Worm (Caenorhabditis elegans): ENCODE measurements around the gene T11G6.3.

Gene T11G6.3

DNA sequence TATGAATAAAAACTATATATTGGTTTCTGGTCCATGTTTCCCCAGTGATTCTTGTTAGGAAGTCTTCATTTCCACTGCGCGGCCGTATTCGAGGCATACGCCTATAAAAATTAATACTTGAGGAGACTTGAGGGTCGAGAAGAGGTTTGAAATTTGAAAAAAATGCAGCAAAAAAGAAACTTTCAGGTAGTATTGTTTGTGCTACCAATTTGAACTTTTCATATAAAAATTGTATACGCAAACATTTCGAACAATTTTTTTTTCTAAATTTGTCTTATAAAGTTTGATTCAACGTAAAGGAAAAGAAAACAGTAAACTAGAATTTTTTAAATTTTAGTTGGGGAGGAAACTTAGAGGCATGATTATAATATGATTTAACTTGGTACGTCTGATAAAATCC is 3.2 kb downstream of the T11G6.3 start, which contains the start of gene T11G6.4:
TSS of gene T11G6.4 (minus strand) at position 101 of the 400 bp plus-strand sequence.
- TF ChIP-seq hmg-4 (GFP tag; optimal IDR thresholded peaks at IDR 0.05): no peak
- no peak for TF ChIP-seq sea-1 (GFP tag; conservative IDR thresholded peaks at IDR 0.05)
- TF ChIP-seq ama-1 (optimal IDR thresholded peaks at IDR 0.05): no peak
- no peak for TF ChIP-seq flt-1 (GFP tag; IDR thresholded peaks at IDR 0.05)
- TF ChIP-seq B0310.2 (tag; optimal IDR thresholded peaks at IDR 0.05): no peak
- no peak for TF ChIP-seq ceh-36 (tag; optimal IDR thresholded peaks at IDR 0.05)
- no peak for TF ChIP-seq scrt-1 (GFP tag; IDR thresholded peaks at IDR 0.05)
- no peak for TF ChIP-seq pes-1 (GFP tag; IDR thresholded peaks at IDR 0.05)
- no peak for TF ChIP-seq aly-1 (tag; optimal IDR thresholded peaks at IDR 0.05)
- TF ChIP-seq tra-4 (tag; optimal IDR thresholded peaks at IDR 0.05): no peak
- no peak for TF ChIP-seq F13C5.2 (tag; optimal IDR thresholded peaks at IDR 0.05)
- no peak for TF ChIP-seq ceh-13 (GFP tag; optimal IDR thresholded peaks at IDR 0.05)
- no peak for TF ChIP-seq tbx-11 (GFP tag; IDR thresholded peaks at IDR 0.05)
- TF ChIP-seq tbx-37 (GFP tag; conservative IDR thresholded peaks at IDR 0.05): no peak
- no peak for TF ChIP-seq hnd-1 (tag; optimal IDR thresholded peaks at IDR 0.05)
- no peak for TF ChIP-seq hmbx-1 (tag; optimal IDR thresholded peaks at IDR 0.05)
- no peak for TF ChIP-seq ets-7 (tag; optimal IDR thresholded peaks at IDR 0.05)

DNA sequence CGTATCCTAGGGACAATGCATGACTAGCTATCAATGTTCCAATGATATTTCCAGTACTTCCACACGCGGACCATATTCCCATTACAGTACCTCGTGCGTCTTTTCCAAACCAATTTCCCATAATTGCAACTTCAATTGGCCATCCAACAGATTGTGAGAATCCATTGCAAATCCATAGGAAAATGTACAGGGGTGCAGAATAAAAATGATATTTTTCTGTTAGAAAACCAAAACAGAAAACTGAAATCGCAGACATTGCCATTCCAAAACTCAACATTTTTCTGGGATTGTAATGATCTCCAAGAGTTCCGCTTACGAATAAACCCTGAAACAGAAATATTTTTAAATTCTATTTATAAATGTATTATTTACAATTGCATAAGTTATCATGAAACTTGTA is 3.9 kb downstream of the T11G6.3 start:
- TF ChIP-seq aly-1 (tag; optimal IDR thresholded peaks at IDR 0.05) (no peak), ets-7 (tag; optimal IDR thresholded peaks at IDR 0.05) (no peak), B0310.2 (tag; optimal IDR thresholded peaks at IDR 0.05) (no peak), F13C5.2 (tag; optimal IDR thresholded peaks at IDR 0.05) (no peak), pes-1 (GFP tag; IDR thresholded peaks at IDR 0.05) (no peak), ceh-36 (tag; optimal IDR thresholded peaks at IDR 0.05) (no peak), hnd-1 (tag; optimal IDR thresholded peaks at IDR 0.05) (no peak), sea-1 (GFP tag; conservative IDR thresholded peaks at IDR 0.05) (no peak), hmbx-1 (tag; optimal IDR thresholded peaks at IDR 0.05) (no peak), tbx-37 (GFP tag; conservative IDR thresholded peaks at IDR 0.05) (no peak), scrt-1 (GFP tag; IDR thresholded peaks at IDR 0.05) (no peak), flt-1 (GFP tag; IDR thresholded peaks at IDR 0.05) (no peak), ceh-13 (GFP tag; optimal IDR thresholded peaks at IDR 0.05) (no peak), hmg-4 (GFP tag; optimal IDR thresholded peaks at IDR 0.05) (no peak), tbx-11 (GFP tag; IDR thresholded peaks at IDR 0.05) (no peak), tra-4 (tag; optimal IDR thresholded peaks at IDR 0.05) (no peak), ama-1 (optimal IDR thresholded peaks at IDR 0.05) (no peak)

- TF ChIP-seq ets-7 (tag; optimal IDR thresholded peaks at IDR 0.05) (no peak), tbx-37 (GFP tag; conservative IDR thresholded peaks at IDR 0.05) (no peak), hmg-4 (GFP tag; optimal IDR thresholded peaks at IDR 0.05) (no peak), scrt-1 (GFP tag; IDR thresholded peaks at IDR 0.05) (no peak), sea-1 (GFP tag; conservative IDR thresholded peaks at IDR 0.05) (no peak), flt-1 (GFP tag; IDR thresholded peaks at IDR 0.05) (no peak), pes-1 (GFP tag; IDR thresholded peaks at IDR 0.05) (no peak)
Observed at ce11 chrIV:10842705-10843364, 12.2 kb downstream of the T11G6.3 start, which contains the start of gene T11G6.5. Gene T11G6.5 (minus strand): TSS chrIV:10842755.

- TF ChIP-seq ceh-36 (tag; optimal IDR thresholded peaks at IDR 0.05) (no peak), scrt-1 (GFP tag; IDR thresholded peaks at IDR 0.05) (no peak), hmg-4 (GFP tag; optimal IDR thresholded peaks at IDR 0.05) (no peak), flt-1 (GFP tag; IDR thresholded peaks at IDR 0.05) (no peak), ama-1 (optimal IDR thresholded peaks at IDR 0.05) (no peak), pes-1 (GFP tag; IDR thresholded peaks at IDR 0.05) (no peak), ceh-13 (GFP tag; optimal IDR thresholded peaks at IDR 0.05) (no peak), tra-4 (tag; optimal IDR thresholded peaks at IDR 0.05) (no peak), tbx-11 (GFP tag; IDR thresholded peaks at IDR 0.05) (no peak), hnd-1 (tag; optimal IDR thresholded peaks at IDR 0.05) (no peak), tbx-37 (GFP tag; conservative IDR thresholded peaks at IDR 0.05) (no peak), ets-7 (tag; optimal IDR thresholded peaks at IDR 0.05) (no peak), hmbx-1 (tag; optimal IDR thresholded peaks at IDR 0.05) (no peak), sea-1 (GFP tag; conservative IDR thresholded peaks at IDR 0.05) (no peak), B0310.2 (tag; optimal IDR thresholded peaks at IDR 0.05) (no peak)
Observed at ce11 chrIV:10842232-10842631, 12.8 kb downstream of the T11G6.3 start.

ce11 chrIV:10832148-10832547 is 22.9 kb downstream of the T11G6.3 start, which contains the start of gene best-15:
Gene best-15 (minus strand): TSS chrIV:10832248.
- TF ChIP-seq sea-1 (GFP tag; conservative IDR thresholded peaks at IDR 0.05) (no peak), hmg-4 (GFP tag; optimal IDR thresholded peaks at IDR 0.05) (no peak), pes-1 (GFP tag; IDR thresholded peaks at IDR 0.05) (no peak), tbx-11 (GFP tag; IDR thresholded peaks at IDR 0.05) (no peak), flt-1 (GFP tag; IDR thresholded peaks at IDR 0.05) (no peak), scrt-1 (GFP tag; IDR thresholded peaks at IDR 0.05) (no peak), B0310.2 (tag; optimal IDR thresholded peaks at IDR 0.05) (no peak), ama-1 (optimal IDR thresholded peaks at IDR 0.05) (no peak), aly-1 (tag; optimal IDR thresholded peaks at IDR 0.05) (no peak), ets-7 (tag; optimal IDR thresholded peaks at IDR 0.05) (no peak), tra-4 (tag; optimal IDR thresholded peaks at IDR 0.05) (no peak), hnd-1 (tag; optimal IDR thresholded peaks at IDR 0.05) (no peak), ceh-36 (tag; optimal IDR thresholded peaks at IDR 0.05) (no peak), ceh-13 (GFP tag; optimal IDR thresholded peaks at IDR 0.05) (no peak), hmbx-1 (tag; optimal IDR thresholded peaks at IDR 0.05) (no peak), F13C5.2 (tag; optimal IDR thresholded peaks at IDR 0.05) (no peak), tbx-37 (GFP tag; conservative IDR thresholded peaks at IDR 0.05) (no peak)

ce11 chrIV:10828049-10828448 is 27.0 kb downstream of the T11G6.3 start, which contains the start of gene npax-3:
Gene npax-3 (minus strand): TSS chrIV:10828149.
- no peak for TF ChIP-seq tbx-11 (GFP tag; IDR thresholded peaks at IDR 0.05)
- no peak for TF ChIP-seq ama-1 (optimal IDR thresholded peaks at IDR 0.05)

ce11 chrIV:10826029-10826428 is 29.0 kb downstream of the T11G6.3 start:
- no peak for TF ChIP-seq tra-4 (tag; optimal IDR thresholded peaks at IDR 0.05)
- TF ChIP-seq F13C5.2 (tag; optimal IDR thresholded peaks at IDR 0.05): no peak
- peak; percentile 65 for TF ChIP-seq ama-1 (optimal IDR thresholded peaks at IDR 0.05)

Data from whole organism, early embryonic.